Worm (Caenorhabditis elegans) whole organism, midembryonic: ENCODE results near the gene T28A8.2.

ENCODE experiments used
- T22C8.4 ChIP-seq: fragments of 200-800 bp; sonication (Bioruptor generic); IDR thresholded peaks from 2 replicates; pipeline ENCODE4 v1.3.6; 2022; ENCODE audit warnings: missing genetic modification characterization, missing compliant biosample characterization
- flt-1 ChIP-seq: fragments of 200-800 bp; sonication (Bioruptor generic); IDR thresholded peaks from 2 replicates; pipeline ENCODE4 v1.3.6; 2022; ENCODE audit warnings: missing genetic modification characterization, missing compliant biosample characterization
- ref-1 ChIP-seq: fragments of 200-800 bp; sonication (Bioruptor generic); conservative IDR thresholded peaks from 2 replicates; pipeline ENCODE4 v1.3.6; 2022; ENCODE audit warnings: missing genetic modification reagents, missing genetic modification characterization, missing compliant biosample characterization
- tab-1 ChIP-seq: fragments of 200-800 bp; sonication (Bioruptor generic); IDR thresholded peaks from 2 replicates; pipeline ENCODE4 v1.3.6; 2022; ENCODE audit warnings: missing genetic modification characterization, missing compliant biosample characterization

DNA sequence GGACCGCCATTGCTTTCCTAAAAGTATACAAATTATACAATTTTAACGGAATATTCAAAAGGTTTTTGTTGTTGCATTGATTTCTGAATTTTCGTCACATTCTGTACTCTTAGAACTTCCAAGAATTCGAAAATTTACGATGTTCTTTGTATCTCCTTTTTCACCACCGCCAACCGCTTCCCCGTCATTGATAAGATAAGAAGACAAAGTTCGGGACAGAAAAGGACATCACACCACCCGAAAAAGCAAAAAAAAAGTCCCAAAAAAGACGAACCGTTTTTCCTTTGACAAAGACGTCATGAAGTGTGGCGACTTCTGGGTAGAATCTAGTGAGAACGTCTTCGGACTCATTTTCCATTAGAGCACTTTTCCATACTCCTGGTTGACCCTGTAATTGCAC, 47.0 kb upstream of the T28A8.2 start:
- TF ChIP-seq tab-1 (GFP tag; lab: Robert Waterston, UW) (no peak), flt-1 (no peak), ref-1 (GFP tag; lab: Robert Waterston, UW) (no peak), T22C8.4 (GFP tag; lab: Robert Waterston, UW) (no peak)
